Worm (Caenorhabditis elegans) whole organism, L4 larva: ENCODE data around the gene F08D12.15.
A peak's percentile ranks its signal among the peaks of the same experiment; 100 is the strongest.

Experiments
- F10B5.3 ChIP-seq: sonication (generic microtip); optimal IDR thresholded peaks from 2 replicates; lab custom pipeline; 2016; ENCODE audit warnings: mild to moderate bottlenecking, missing genetic modification characterization, missing compliant biosample characterization
- F26F4.8 ChIP-seq: fragments of 200-800 bp; sonication (Bioruptor generic); conservative IDR thresholded peaks from 2 replicates; pipeline ENCODE4 v1.3.6; 2022; ENCODE audit warnings: missing genetic modification characterization, missing compliant biosample characterization
- Y105C5A.15 ChIP-seq: fragments of 200-800 bp; sonication (Bioruptor generic); IDR thresholded peaks from 2 replicates; pipeline ENCODE4 v1.3.6; 2022; ENCODE audit warnings: missing genetic modification characterization, missing compliant biosample characterization
- Y48G9A.11 ChIP-seq: fragments of 200-800 bp; sonication (Bioruptor generic); IDR thresholded peaks from 2 replicates; pipeline ENCODE4 v1.3.6; 2022; ENCODE audit warnings: missing genetic modification reagents, missing genetic modification characterization, missing compliant biosample characterization
- Y75B8A.6 ChIP-seq: fragments of 200-800 bp; sonication (Bioruptor generic); IDR thresholded peaks from 2 replicates; pipeline ENCODE4 v1.3.6; 2022; ENCODE audit warnings: missing genetic modification reagents, missing genetic modification characterization, missing compliant biosample characterization
- arid-1 ChIP-seq: fragments of 200-800 bp; sonication (Bioruptor generic); conservative IDR thresholded peaks from 2 replicates; pipeline ENCODE4 v1.3.6; 2022; ENCODE audit warnings: missing genetic modification reagents, missing genetic modification characterization, missing compliant biosample characterization
- ceh-20 ChIP-seq: fragments of 200-800 bp; sonication (Bioruptor generic); IDR thresholded peaks from 2 replicates; pipeline ENCODE4 v1.3.6; 2022; ENCODE audit warnings: missing genetic modification reagents, missing genetic modification characterization, missing compliant biosample characterization
- ceh-28 ChIP-seq: fragments of 150-350 bp; optimal IDR thresholded peaks from 2 replicates; lab custom pipeline; 2014; ENCODE audit warnings: missing biosample characterization, missing genetic modification reagents, missing genetic modification characterization
- ces-1 ChIP-seq: fragments of 150-350 bp; sonication (generic microtip); optimal IDR thresholded peaks from 4 replicates; lab custom pipeline; 2014; ENCODE audit warnings: missing biosample characterization, missing genetic modification reagents, missing genetic modification characterization
- cey-2 ChIP-seq: sonication (generic microtip); optimal IDR thresholded peaks from 3 replicates; lab custom pipeline; 2017; ENCODE audit warnings: missing genetic modification characterization, mild to moderate bottlenecking, missing compliant biosample characterization, antibody characterized with exemption, borderline replicate concordance; ENCODE audit not compliant: insufficient read depth
- ctbp-1 ChIP-seq: fragments of 200-800 bp; sonication (Bioruptor generic); IDR thresholded peaks from 2 replicates; pipeline ENCODE4 v1.3.6; 2022; ENCODE audit warnings: missing genetic modification reagents, missing genetic modification characterization, missing compliant biosample characterization
- daf-16 ChIP-seq, 3 experiments: sonication (generic microtip); optimal IDR thresholded peaks; 2 replicates each; lab custom pipeline; 2016 to 2017; ENCODE audit warnings: missing genetic modification characterization in 3 of 3, missing genetic modification reagents in 3 of 3, mild to moderate bottlenecking in 2 of 3, missing compliant biosample characterization in 2 of 3, missing biosample characterization in 1 of 3, moderate library complexity in 1 of 3
- daf-8 ChIP-seq: fragments of 200-800 bp; sonication (Bioruptor generic); IDR thresholded peaks from 2 replicates; pipeline ENCODE4 v1.3.6; 2022; ENCODE audit warnings: missing genetic modification characterization, missing compliant biosample characterization
- dmd-6 ChIP-seq: fragments of 200-800 bp; sonication (Bioruptor generic); IDR thresholded peaks from 2 replicates; pipeline ENCODE4 v1.3.6; 2022; ENCODE audit warnings: missing genetic modification reagents, missing genetic modification characterization, missing compliant biosample characterization
- dmd-8 ChIP-seq: fragments of 200-800 bp; sonication (Bioruptor generic); IDR thresholded peaks from 2 replicates; pipeline ENCODE4 v1.3.6; 2022; ENCODE audit warnings: missing genetic modification characterization, missing compliant biosample characterization
- dmd-9 ChIP-seq: fragments of 200-800 bp; sonication (Bioruptor generic); IDR thresholded peaks from 2 replicates; pipeline ENCODE4 v1.3.6; 2022; ENCODE audit warnings: missing genetic modification reagents, missing genetic modification characterization, missing compliant biosample characterization
- dpl-1 ChIP-seq: fragments of 150-350 bp; optimal IDR thresholded peaks from 2 replicates; lab custom pipeline; 2014; ENCODE audit warnings: missing biosample characterization, missing genetic modification reagents, missing genetic modification characterization
- duxl-1 ChIP-seq: sonication (generic microtip); optimal IDR thresholded peaks from 2 replicates; lab custom pipeline; 2016; ENCODE audit warnings: mild to moderate bottlenecking, missing genetic modification characterization, moderate library complexity, missing compliant biosample characterization; ENCODE audit not compliant: poor library complexity
- dve-1 ChIP-seq: sonication (generic microtip); optimal IDR thresholded peaks from 2 replicates; lab custom pipeline; 2017; ENCODE audit warnings: antibody characterized with exemption, mild to moderate bottlenecking, missing genetic modification characterization, missing compliant biosample characterization; ENCODE audit not compliant: insufficient read depth
- egl-27 ChIP-seq: sonication (generic microtip); optimal IDR thresholded peaks from 3 replicates; lab custom pipeline; 2017; ENCODE audit warnings: missing biosample characterization, missing genetic modification reagents, missing genetic modification characterization
- fos-1 ChIP-seq: fragments of 150-350 bp; optimal IDR thresholded peaks from 2 replicates; lab custom pipeline; 2014; ENCODE audit warnings: missing biosample characterization, missing genetic modification characterization
- gei-8 ChIP-seq: fragments of 200-800 bp; sonication (Bioruptor generic); optimal IDR thresholded peaks from 2 replicates; lab custom pipeline; 2018; ENCODE audit warnings: mild to moderate bottlenecking, missing genetic modification characterization, missing compliant biosample characterization
- hlh-11 ChIP-seq: fragments of 200-800 bp; sonication (Bioruptor generic); optimal IDR thresholded peaks from 2 replicates; lab custom pipeline; 2018; ENCODE audit warnings: mild to moderate bottlenecking, missing genetic modification characterization, missing compliant biosample characterization
- hmg-1.1 ChIP-seq: fragments of 200-800 bp; sonication (Bioruptor generic); IDR thresholded peaks from 2 replicates; pipeline ENCODE4 v1.3.6; 2022; ENCODE audit warnings: missing genetic modification reagents, missing genetic modification characterization, missing compliant biosample characterization
- lim-7 ChIP-seq: fragments of 200-800 bp; sonication (Bioruptor generic); IDR thresholded peaks from 2 replicates; pipeline ENCODE4 v1.3.6; 2022; ENCODE audit warnings: missing genetic modification characterization, missing compliant biosample characterization
- lin-39 ChIP-seq: fragments of 150-350 bp; optimal IDR thresholded peaks from 2 replicates; lab custom pipeline; 2014; ENCODE audit warnings: missing biosample characterization, missing genetic modification reagents, missing genetic modification characterization
- lir-3 ChIP-seq: sonication (generic microtip); optimal IDR thresholded peaks from 2 replicates; lab custom pipeline; 2016; ENCODE audit warnings: mild to moderate bottlenecking, missing genetic modification characterization, missing compliant biosample characterization
- lsy-2 ChIP-seq, 2 experiments: fragments of 150-350 bp in 1 of 2; sonication (generic microtip) in 1 of 2; optimal IDR thresholded peaks; 2 replicates each; lab custom pipeline; 2014 to 2017; ENCODE audit warnings: missing biosample characterization in 2 of 2, missing genetic modification characterization in 2 of 2
- mdl-1 ChIP-seq, 2 experiments: fragments of 150-350 bp in 1 of 2; sonication (generic microtip) in 1 of 2; optimal IDR thresholded peaks; 2 replicates each; lab custom pipeline; 2014 to 2017; ENCODE audit warnings: missing biosample characterization in 2 of 2, missing genetic modification characterization in 2 of 2
- mes-2 ChIP-seq: sonication (generic microtip); optimal IDR thresholded peaks from 2 replicates; lab custom pipeline; 2016; ENCODE audit warnings: missing genotype, mild to moderate bottlenecking, missing genetic modification characterization, missing compliant biosample characterization; ENCODE audit not compliant: poor library complexity, severe bottlenecking
- mxl-2 ChIP-seq: fragments of 200-800 bp; sonication (Bioruptor generic); conservative IDR thresholded peaks from 2 replicates; pipeline ENCODE4 v1.3.6; 2022; ENCODE audit warnings: missing genetic modification reagents, missing genetic modification characterization, missing compliant biosample characterization
- nhr-10 ChIP-seq: fragments of 150-350 bp; optimal IDR thresholded peaks from 2 replicates; lab custom pipeline; 2014; ENCODE audit warnings: missing biosample characterization, missing genetic modification characterization
- nhr-11 ChIP-seq: fragments of 150-350 bp; optimal IDR thresholded peaks from 2 replicates; lab custom pipeline; 2014; ENCODE audit warnings: missing biosample characterization, missing genetic modification characterization
- nhr-237 ChIP-seq: sonication (generic microtip); optimal IDR thresholded peaks from 2 replicates; lab custom pipeline; 2017; ENCODE audit warnings: missing biosample characterization, missing genetic modification characterization
- nhr-41 ChIP-seq: fragments of 200-800 bp; sonication (Bioruptor generic); IDR thresholded peaks from 2 replicates; pipeline ENCODE4 v1.3.6; 2022; ENCODE audit warnings: missing genetic modification reagents, missing genetic modification characterization, missing compliant biosample characterization
- nhr-42 ChIP-seq: fragments of 200-800 bp; sonication (Bioruptor generic); IDR thresholded peaks from 2 replicates; pipeline ENCODE4 v1.3.6; 2022; ENCODE audit warnings: missing genetic modification characterization, missing compliant biosample characterization
- nhr-48 ChIP-seq: sonication (generic microtip); optimal IDR thresholded peaks from 2 replicates; lab custom pipeline; 2016; ENCODE audit warnings: mild to moderate bottlenecking, missing genetic modification characterization, missing compliant biosample characterization
- pha-4 ChIP-seq, 2 experiments: fragments of 150-350 bp in 1 of 2; fragments of 200-800 bp in 1 of 2; sonication (Bioruptor generic) in 1 of 2; IDR thresholded peaks in 1 of 2; optimal IDR thresholded peaks in 1 of 2; 2 replicates each; pipeline versions ENCODE4 v1.3.6 to Lab custom; 2014 to 2022; ENCODE audit warnings: missing genetic modification characterization in 2 of 2, missing genetic modification reagents in 2 of 2, missing biosample characterization in 1 of 2, missing compliant biosample characterization in 1 of 2
- php-3 ChIP-seq: fragments of 200-800 bp; sonication (Bioruptor generic); IDR thresholded peaks from 2 replicates; pipeline ENCODE4 v1.3.6; 2022; ENCODE audit warnings: missing genetic modification reagents, missing genetic modification characterization, missing compliant biosample characterization
- sdz-12 ChIP-seq: fragments of 200-800 bp; sonication (Bioruptor generic); optimal IDR thresholded peaks from 2 replicates; lab custom pipeline; 2018; ENCODE audit warnings: mild to moderate bottlenecking, missing genetic modification characterization, missing compliant biosample characterization
- set-16 ChIP-seq: fragments of 200-800 bp; sonication (Bioruptor generic); IDR thresholded peaks from 2 replicates; pipeline ENCODE4 v1.3.6; 2022; ENCODE audit warnings: missing genetic modification reagents, missing genetic modification characterization, missing compliant biosample characterization
- snpc-4 ChIP-seq: fragments of 150-350 bp; optimal IDR thresholded peaks from 2 replicates; lab custom pipeline; 2014; ENCODE audit warnings: missing biosample characterization, missing genetic modification characterization
- tag-97 ChIP-seq: fragments of 200-800 bp; sonication (Bioruptor generic); IDR thresholded peaks from 2 replicates; pipeline ENCODE4 v1.3.6; 2022; ENCODE audit warnings: missing genetic modification characterization, missing compliant biosample characterization
- tra-1 ChIP-seq: fragments of 200-800 bp; sonication (Bioruptor generic); IDR thresholded peaks from 2 replicates; pipeline ENCODE4 v1.3.6; 2022; ENCODE audit warnings: missing genetic modification reagents, missing genetic modification characterization, missing compliant biosample characterization
- unc-39 ChIP-seq: sonication (generic microtip); optimal IDR thresholded peaks from 2 replicates; lab custom pipeline; 2017; ENCODE audit warnings: missing biosample characterization, missing genetic modification characterization
- zag-1 ChIP-seq: fragments of 150-350 bp; optimal IDR thresholded peaks from 2 replicates; lab custom pipeline; 2014; ENCODE audit warnings: missing biosample characterization, missing genetic modification characterization
- zfp-3 ChIP-seq: fragments of 200-800 bp; sonication (Bioruptor generic); conservative IDR thresholded peaks from 2 replicates; pipeline ENCODE4 v1.3.6; 2022; ENCODE audit warnings: missing genetic modification reagents, missing genetic modification characterization, missing compliant biosample characterization
- zip-11 ChIP-seq: fragments of 200-800 bp; sonication (Bioruptor generic); IDR thresholded peaks from 2 replicates; pipeline ENCODE4 v1.3.6; 2022; ENCODE audit warnings: missing genetic modification characterization, missing compliant biosample characterization
- ztf-11 ChIP-seq: fragments of 150-350 bp; optimal IDR thresholded peaks from 2 replicates; lab custom pipeline; 2014; ENCODE audit warnings: missing biosample characterization, missing genetic modification characterization

Gene F08D12.15

DNA sequence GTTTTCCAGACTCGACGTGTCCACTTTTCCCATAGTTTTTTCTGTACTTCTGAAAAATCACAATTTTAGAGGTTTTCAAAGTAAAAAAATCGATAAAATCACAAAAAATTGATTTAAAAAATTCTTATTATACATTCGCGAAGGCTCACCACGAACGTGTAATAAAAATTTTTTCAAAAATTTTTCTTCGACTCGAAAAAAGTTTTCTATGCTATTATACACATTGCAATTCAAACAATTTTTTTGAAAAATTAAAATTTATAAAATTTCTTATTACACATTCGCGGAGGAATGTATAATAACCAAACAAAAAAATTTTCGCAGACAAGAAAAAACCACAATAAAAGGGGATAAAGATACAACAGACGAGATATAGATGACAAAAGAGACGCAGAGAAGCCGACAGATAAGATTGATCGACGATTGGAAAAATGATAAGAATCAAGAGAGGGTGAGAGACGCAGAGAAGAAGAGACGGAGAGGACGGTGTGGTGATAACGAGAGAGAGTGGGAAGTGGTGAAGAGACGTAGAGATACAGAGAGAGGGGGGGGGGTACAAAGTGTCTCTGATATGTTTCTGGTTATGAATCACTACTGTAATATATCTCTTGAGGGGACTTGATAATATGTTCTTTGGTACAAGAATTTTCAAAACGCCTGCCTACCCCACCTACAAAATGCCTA is 34.3 kb downstream of the F08D12.15 start, which contains the start of gene nhr-119 (continued):
- TF ChIP-seq nhr-42 (GFP tag; lab: Robert Waterston, UW) (no peak), nhr-48 (peak; percentile 93), tra-1 (GFP tag; lab: Robert Waterston, UW) (peak; percentile 83), pha-4 (GFP tag; IDR thresholded peaks at IDR 0.05; lab: Robert Waterston, UW) (peak; percentile 65), pha-4 (tag; optimal IDR thresholded peaks at IDR 0.05; lab: Kevin White, UChicago) (no peak), dmd-9 (GFP tag; lab: Robert Waterston, UW) (no peak), zfp-3 (GFP tag; lab: Robert Waterston, UW) (no peak), dve-1 (tag; lab: Kevin White, UChicago) (peak; percentile 96), duxl-1 (tag; lab: Kevin White, UChicago) (peak; percentile 47), dmd-6 (GFP tag; lab: Robert Waterston, UW) (peak; percentile 91), Y75B8A.6 (GFP tag; lab: Robert Waterston, UW) (no peak), snpc-4 (tag; lab: Kevin White, UChicago) (no peak), unc-39 (tag; lab: Kevin White, UChicago) (no peak), daf-8 (GFP tag; lab: Robert Waterston, UW) (no peak), tag-97 (GFP tag; lab: Robert Waterston, UW) (no peak), ctbp-1 (no peak), ces-1 (GFP tag; lab: Kevin White, UChicago) (no peak), lin-39 (tag; lab: Kevin White, UChicago) (no peak), lim-7 (GFP tag; lab: Robert Waterston, UW) (no peak), gei-8 (GFP tag; lab: Kevin White, UChicago) (no peak), ceh-20 (GFP tag; lab: Robert Waterston, UW) (peak; percentile 70), zag-1 (no peak), ztf-11 (tag; lab: Kevin White, UChicago) (no peak), mxl-2 (no peak), sdz-12 (GFP tag; lab: Kevin White, UChicago) (no peak), arid-1 (GFP tag; lab: Robert Waterston, UW) (no peak), ceh-28 (tag; lab: Kevin White, UChicago) (peak; percentile 19), zip-11 (GFP tag; lab: Robert Waterston, UW) (no peak), hmg-1.1 (peak; percentile 59), set-16 (GFP tag; lab: Robert Waterston, UW) (no peak), nhr-11 (tag; lab: Kevin White, UChicago) (no peak), F10B5.3 (no peak), daf-16 (GFP tag; optimal IDR thresholded peaks at IDR 0.05; lab: Kevin White, UChicago) (peak in 1 of 2 experiments; percentile 15), daf-16 (tag; optimal IDR thresholded peaks at IDR 0.05; lab: Kevin White, UChicago) (peak; percentile 37), mdl-1 (tag; optimal IDR thresholded peaks at IDR 0.05; lab: Kevin White, UChicago) (peak; percentile 11 to 81), php-3 (GFP tag; lab: Robert Waterston, UW) (peak; percentile 66), hlh-11 (tag; lab: Kevin White, UChicago) (peak; percentile 93), mes-2 (tag; lab: Kevin White, UChicago) (peak; percentile 68), fos-1 (tag; lab: Kevin White, UChicago) (peak; percentile 38), F26F4.8 (GFP tag; lab: Robert Waterston, UW) (no peak), lir-3 (no peak), Y48G9A.11 (no peak), egl-27 (no peak), Y105C5A.15 (GFP tag; lab: Robert Waterston, UW) (no peak), nhr-41 (GFP tag; lab: Robert Waterston, UW) (no peak), nhr-237 (no peak), cey-2 (peak; percentile 51), nhr-10 (tag; lab: Kevin White, UChicago) (peak; percentile 8), lsy-2 (tag; optimal IDR thresholded peaks at IDR 0.05; lab: Kevin White, UChicago) (peak in 1 of 2 experiments; percentile 76), dpl-1 (GFP tag; lab: Kevin White, UChicago) (peak; percentile 26), dmd-8 (no peak)
